Worm (Caenorhabditis elegans) whole organism, L4 larva: ENCODE data around the gene lat-2.

Source experiments
- F44E2.7 ChIP-seq: fragments of 200-800 bp; sonication (Bioruptor generic); IDR thresholded peaks from 2 replicates; pipeline ENCODE4 v2.1.2; 2022; ENCODE audit warnings: missing genetic modification characterization, missing compliant biosample characterization
- fkh-10 ChIP-seq: fragments of 150-350 bp; optimal IDR thresholded peaks from 2 replicates; lab custom pipeline; 2014; ENCODE audit warnings: missing biosample characterization, missing genetic modification reagents, missing genetic modification characterization
- madf-9 ChIP-seq: fragments of 200-800 bp; sonication (Bioruptor generic); conservative IDR thresholded peaks from 2 replicates; pipeline ENCODE4 v1.3.6; 2022; ENCODE audit warnings: missing genetic modification reagents, missing genetic modification characterization, missing compliant biosample characterization
- mdt-29 ChIP-seq: fragments of 200-800 bp; sonication (Bioruptor generic); IDR thresholded peaks from 2 replicates; pipeline ENCODE4 v1.3.6; 2022; ENCODE audit warnings: missing genetic modification reagents, missing genetic modification characterization, missing compliant biosample characterization
- nhr-10 ChIP-seq: fragments of 150-350 bp; optimal IDR thresholded peaks from 2 replicates; lab custom pipeline; 2014; ENCODE audit warnings: missing biosample characterization, missing genetic modification characterization
- unc-62 ChIP-seq, 3 experiments: fragments of 150-350 bp in 1 of 3; sonication (generic microtip); optimal IDR thresholded peaks in 2 of 3; peaks in 1 of 3; 1 replicate in 1 of 3; 2 replicates in 2 of 3; lab custom pipeline; 2014 to 2017; ENCODE audit warnings: missing biosample characterization in 3 of 3, missing genetic modification characterization in 3 of 3, missing genetic modification reagents in 3 of 3, missing genotype in 1 of 3
- zip-2 ChIP-seq: fragments of 150-350 bp; optimal IDR thresholded peaks from 2 replicates; lab custom pipeline; 2014; ENCODE audit warnings: missing biosample characterization, missing genetic modification characterization

ce11 chrII:4417333-4417732 lies 58.5 kb downstream of the lat-2 start, which contains the start of gene sod-5:
- TF ChIP-seq F44E2.7 (GFP tag; lab: Robert Waterston, UW): no peak
- TF ChIP-seq mdt-29 (GFP tag; lab: Robert Waterston, UW): no peak
- TF ChIP-seq madf-9 (GFP tag; lab: Robert Waterston, UW): no peak
- no peak for TF ChIP-seq nhr-10
- no peak for TF ChIP-seq zip-2 (tag; lab: Kevin White, UChicago)
- TF ChIP-seq fkh-10 (GFP tag; lab: Kevin White, UChicago): no peak
- TF ChIP-seq unc-62 (GFP tag; optimal IDR thresholded peaks at IDR 0.05 in 1 of 2; lab: Kevin White, UChicago): no peak
- no peak for TF ChIP-seq unc-62 (tag; optimal IDR thresholded peaks at IDR 0.05; lab: Kevin White, UChicago)
